Fruit fly (Drosophila melanogaster): ENCODE data around the gene Syt12.

dm6 chrX:13371704-13372049 lies 12.6 kb downstream of the Syt12 start:
- TF ChIP-seq CG8478 (optimal IDR thresholded peaks at IDR 0.05): no peak
- no peak for TF ChIP-seq CTCF (optimal IDR thresholded peaks at IDR 0.05)
